Fruit fly (Drosophila melanogaster): ENCODE measurements around the gene CG15011.

DNA sequence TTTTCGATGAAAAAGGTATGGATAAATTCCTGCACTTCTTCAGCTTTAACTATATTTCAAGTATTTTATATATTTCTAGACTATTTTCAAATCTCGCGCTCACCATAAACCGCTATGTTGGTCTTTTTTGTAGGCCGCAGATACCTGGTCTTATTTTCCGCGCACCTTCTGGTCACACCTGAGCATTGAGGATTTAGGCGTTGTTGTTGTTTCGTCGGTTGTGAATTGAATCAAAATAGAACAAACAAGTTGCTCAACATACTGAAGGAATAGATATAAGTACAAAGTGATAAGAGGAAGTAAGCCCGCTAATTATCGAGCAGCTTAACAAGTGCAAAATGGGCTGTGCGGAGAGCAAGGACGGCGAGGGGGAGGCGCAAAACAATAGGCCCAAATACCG is 18.8 kb upstream of the CG15011 start, which contains the start of gene Ctl1:
- TF ChIP-seq dsx (GFP tag; optimal IDR thresholded peaks at IDR 0.05; ENCODE audit: poor library complexity, severe bottlenecking) (no peak), topi (GFP tag; optimal IDR thresholded peaks at IDR 0.05) (no peak), Gug (GFP tag; IDR thresholded peaks at IDR 0.05) (no peak), CG10669 (GFP tag; optimal IDR thresholded peaks at IDR 0.05) (no peak), CG8119 (GFP tag; IDR thresholded peaks at IDR 0.05) (no peak), CG6808 (GFP tag; optimal IDR thresholded peaks at IDR 0.05) (no peak), CG11902 (GFP tag; optimal IDR thresholded peaks at IDR 0.05) (no peak), CG8319 (GFP tag; optimal IDR thresholded peaks at IDR 0.05) (no peak), salr (GFP tag; optimal IDR thresholded peaks at IDR 0.05) (no peak), CG6276 (GFP tag; optimal IDR thresholded peaks at IDR 0.05) (no peak), CG16779 (tag; optimal IDR thresholded peaks at IDR 0.05) (no peak), Sox14 (GFP tag; optimal IDR thresholded peaks at IDR 0.05) (no peak)
